Worm (Caenorhabditis elegans): Measurements from ENCODE around the gene srh-170.

- TF ChIP-seq cog-1 (tag; optimal IDR thresholded peaks at IDR 0.05) (no peak), klf-2 (GFP tag; conservative IDR thresholded peaks at IDR 0.05) (no peak), ref-1 (GFP tag; conservative IDR thresholded peaks at IDR 0.05) (no peak), med-1 (GFP tag; optimal IDR thresholded peaks at IDR 0.05; ENCODE audit: insufficient read depth) (no peak), tab-1 (GFP tag; IDR thresholded peaks at IDR 0.05) (no peak)
Measured at ce11 chrV:15423601-15424000, 34.9 kb upstream of the srh-170 start, which contains the start of gene fbxa-104.

Data from whole organism, midembryonic.